Worm (Caenorhabditis elegans): ENCODE data around the gene hlh-10.

Gene hlh-10

ce11 chrV:9232296-9232695 lies 49.7 kb downstream of the hlh-10 start, which contains the start of gene F07C3.3:
F07C3.3 (minus strand) TSS chrV:9232396.
- TF ChIP-seq pat-9 (tag; optimal IDR thresholded peaks at IDR 0.05) = no peak
